Fruit fly (Drosophila melanogaster) whole organism, prepupa: ENCODE results near the gene Ccn.

Experiments used
- CG6808 ChIP-seq: fragments of 200-800 bp; sonication (Bioruptor generic); optimal IDR thresholded peaks from 3 replicates; lab custom pipeline; 2017; ENCODE audit warnings: missing biosample characterization, missing genetic modification characterization, mild to moderate bottlenecking, moderate library complexity, missing genetic modification reagents
- CG8632 ChIP-seq: fragments of 200-800 bp; sonication (Bioruptor generic); optimal IDR thresholded peaks from 3 replicates; lab custom pipeline; 2016; ENCODE audit warnings: missing biosample characterization, missing genetic modification characterization
- Eip78C ChIP-seq: fragments of 200-800 bp; sonication (Bioruptor generic); peaks from one replicate; lab custom pipeline; 2016; ENCODE audit warnings: missing biosample characterization, missing genetic modification characterization

DNA sequence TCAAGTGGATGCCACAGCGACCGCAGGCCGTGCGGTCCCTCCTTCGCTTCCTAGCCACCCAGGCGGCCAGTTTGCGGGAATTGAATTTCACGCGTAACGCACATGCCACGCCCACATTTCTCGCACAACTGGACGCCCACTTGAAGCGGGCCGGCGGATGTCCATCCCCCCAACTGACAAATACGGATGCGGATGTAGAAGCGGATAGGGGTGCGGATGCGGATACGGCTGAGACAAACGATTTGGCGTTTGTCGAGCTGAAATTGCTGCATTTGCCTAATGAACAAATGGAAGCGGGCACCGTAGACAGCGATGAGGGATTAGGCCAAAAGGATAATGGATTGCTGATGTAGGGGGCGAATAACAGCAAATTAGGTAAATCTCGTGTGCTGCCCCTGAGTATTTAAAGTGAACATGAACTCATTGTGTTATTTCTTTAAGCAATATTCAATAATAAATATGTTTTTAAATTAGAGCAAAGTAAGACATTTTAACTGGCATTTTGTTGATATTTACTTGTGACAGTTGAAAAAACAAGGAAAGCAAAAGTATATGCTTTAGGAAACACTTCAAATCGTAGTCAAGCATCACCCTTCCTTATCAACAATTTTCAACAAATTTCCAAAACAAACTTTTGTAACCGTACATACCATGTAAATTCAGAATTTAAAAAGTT, 69.4 kb downstream of the Ccn start, which contains the start of gene CG32181:
- TF ChIP-seq CG8632 (no peak), CG6808 (no peak), Eip78C (GFP tag; lab: Kevin White, UChicago) (no peak)
